Fruit fly (Drosophila melanogaster): ENCODE data around the gene tara.
A peak's percentile ranks its signal among the peaks of the same experiment; 100 is the strongest.

Gene tara

DNA sequence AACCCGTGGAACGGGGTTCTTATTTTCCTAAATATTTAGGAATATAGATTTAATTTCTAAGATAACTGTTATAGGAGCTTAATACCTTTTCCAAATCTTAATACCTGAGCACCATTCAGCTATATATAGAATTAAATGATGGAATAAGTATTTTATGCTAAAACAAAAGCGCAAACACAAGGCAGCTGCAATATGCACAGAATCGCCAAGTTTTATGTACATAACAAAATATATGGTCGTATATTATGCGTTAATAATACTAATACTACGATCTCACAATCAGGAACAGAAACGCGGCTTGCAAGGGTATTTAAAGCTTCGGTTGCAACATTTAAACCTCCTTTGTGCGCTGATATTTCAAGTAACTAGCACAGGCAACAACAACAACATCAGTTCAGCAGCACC is 9.3 kb downstream of the tara start (continued):
- TF ChIP-seq Poxn (GFP tag; IDR thresholded peaks at IDR 0.05) (no peak), CG12104 (GFP tag; optimal IDR thresholded peaks at IDR 0.05) (peak; percentile 8), gfzf (GFP tag; optimal IDR thresholded peaks at IDR 0.05) (no peak), CG4424 (GFP tag; optimal IDR thresholded peaks at IDR 0.05) (peak; percentile 45), h (optimal IDR thresholded peaks at IDR 0.05) (no peak), vfl (GFP tag; optimal IDR thresholded peaks at IDR 0.05) (no peak), sc (optimal IDR thresholded peaks at IDR 0.05) (no peak), sc (GFP tag; optimal IDR thresholded peaks at IDR 0.05) (peak; percentile 59), CG17186 (GFP tag; optimal IDR thresholded peaks at IDR 0.05) (no peak), CG13287 (GFP tag; IDR thresholded peaks at IDR 0.05; ENCODE audit: partially characterized antibody) (no peak), CG9932 (GFP tag; IDR thresholded peaks at IDR 0.05) (no peak), da (GFP tag; optimal IDR thresholded peaks at IDR 0.05) (no peak), bigmax (GFP tag; optimal IDR thresholded peaks at IDR 0.05) (no peak), odd (GFP tag; optimal IDR thresholded peaks at IDR 0.05) (peak; percentile 37), D19B (GFP tag; optimal IDR thresholded peaks at IDR 0.05) (peak; percentile 47), Hr3 (GFP tag; optimal IDR thresholded peaks at IDR 0.05) (peak; percentile 37), tap (tag; optimal IDR thresholded peaks at IDR 0.05) (peak; percentile 8), gcm2 (GFP tag; optimal IDR thresholded peaks at IDR 0.05) (no peak), Elba2 (GFP tag; optimal IDR thresholded peaks at IDR 0.05) (no peak), CG2120 (GFP tag; optimal IDR thresholded peaks at IDR 0.05) (no peak), CG8924 (tag; optimal IDR thresholded peaks at IDR 0.05) (peak; percentile 25), CG4854 (GFP tag; optimal IDR thresholded peaks at IDR 0.05) (peak; percentile 9), CG12659 (GFP tag; optimal IDR thresholded peaks at IDR 0.05) (peak; percentile 10), Ssrp (tag; optimal IDR thresholded peaks at IDR 0.05) (peak; percentile 46), Nf-YC (tag; optimal IDR thresholded peaks at IDR 0.05) (no peak), sens (GFP tag) (peak; percentile 87), Stat92E (GFP tag; optimal IDR thresholded peaks at IDR 0.05) (no peak), wek (GFP tag; optimal IDR thresholded peaks at IDR 0.05) (no peak), Side (GFP tag; optimal IDR thresholded peaks at IDR 0.05) (no peak), lola (GFP tag; optimal IDR thresholded peaks at IDR 0.05) (peak in 1 of 3 experiments; percentile 52), Jarid2 (GFP tag; optimal IDR thresholded peaks at IDR 0.05) (no peak), croc (GFP tag; conservative IDR thresholded peaks at IDR 0.05) (no peak), CG6854 (GFP tag; optimal IDR thresholded peaks at IDR 0.05) (no peak), CG12155 (GFP tag; optimal IDR thresholded peaks at IDR 0.05) (no peak), Neu2 (GFP tag; optimal IDR thresholded peaks at IDR 0.05; ENCODE audit: borderline replicate concordance) (no peak), CoRest (tag; optimal IDR thresholded peaks at IDR 0.05) (peak; percentile 61), gem (tag; optimal IDR thresholded peaks at IDR 0.05) (peak; percentile 72), Dip2 (GFP tag; IDR thresholded peaks at IDR 0.05) (no peak), Hr78 (GFP tag; optimal IDR thresholded peaks at IDR 0.05) (no peak), tll (GFP tag; optimal IDR thresholded peaks at IDR 0.05) (no peak), CG11247 (GFP tag; IDR thresholded peaks at IDR 0.05) (no peak), chif (GFP tag; optimal IDR thresholded peaks at IDR 0.05) (no peak), CG7357 (GFP tag; IDR thresholded peaks at IDR 0.05) (no peak), Hmr (GFP tag; optimal IDR thresholded peaks at IDR 0.05) (no peak), CG10321 (GFP tag; IDR thresholded peaks at IDR 0.05) (no peak), Dfd (GFP tag; optimal IDR thresholded peaks at IDR 0.05) (no peak), CG31441 (GFP tag; IDR thresholded peaks at IDR 0.05) (no peak), fd3F (GFP tag; optimal IDR thresholded peaks at IDR 0.05) (peak; percentile 21), trh (GFP tag; optimal IDR thresholded peaks at IDR 0.05) (no peak), Sox102F (GFP tag; optimal IDR thresholded peaks at IDR 0.05) (peak; percentile 49), Drgx (GFP tag; IDR thresholded peaks at IDR 0.05) (no peak)
